Worm (Caenorhabditis elegans) whole organism, early embryonic: Measurements from ENCODE around the gene uroc-1.

Experiments
- B0310.2 ChIP-seq: sonication (generic microtip); optimal IDR thresholded peaks from 2 replicates; lab custom pipeline; 2016; ENCODE audit warnings: mild to moderate bottlenecking, missing genetic modification characterization, missing compliant biosample characterization
- F13C5.2 ChIP-seq: sonication (generic microtip); optimal IDR thresholded peaks from 2 replicates; lab custom pipeline; 2017; ENCODE audit warnings: mild to moderate bottlenecking, missing genetic modification characterization, inconsistent platforms, missing compliant biosample characterization
- aly-1 ChIP-seq: sonication (generic microtip); optimal IDR thresholded peaks from 2 replicates; lab custom pipeline; 2016; ENCODE audit warnings: missing genetic modification characterization, missing compliant biosample characterization
- ama-1 ChIP-seq: fragments of 150-350 bp; optimal IDR thresholded peaks from 2 replicates; lab custom pipeline; 2014
- ceh-13 ChIP-seq: fragments of 200-800 bp; sonication (Bioruptor generic); optimal IDR thresholded peaks from 2 replicates; lab custom pipeline; 2018; ENCODE audit warnings: mild to moderate bottlenecking, missing genetic modification characterization, missing compliant biosample characterization
- ceh-36 ChIP-seq: sonication (generic microtip); optimal IDR thresholded peaks from 2 replicates; lab custom pipeline; 2016; ENCODE audit warnings: missing genetic modification characterization, inconsistent platforms, missing compliant biosample characterization
- ets-7 ChIP-seq: sonication (generic microtip); optimal IDR thresholded peaks from 2 replicates; lab custom pipeline; 2016; ENCODE audit warnings: missing genotype, missing genetic modification characterization, missing compliant biosample characterization
- flt-1 ChIP-seq: fragments of 200-800 bp; sonication (Bioruptor generic); IDR thresholded peaks from 2 replicates; pipeline ENCODE4 v1.3.6; 2022; ENCODE audit warnings: missing genetic modification characterization, missing compliant biosample characterization
- hmbx-1 ChIP-seq: sonication (generic microtip); optimal IDR thresholded peaks from 2 replicates; lab custom pipeline; 2016; ENCODE audit warnings: mild to moderate bottlenecking, missing genetic modification characterization, missing compliant biosample characterization
- hmg-4 ChIP-seq: fragments of 200-800 bp; sonication (Bioruptor generic); optimal IDR thresholded peaks from 2 replicates; lab custom pipeline; 2018; ENCODE audit warnings: mild to moderate bottlenecking, missing genetic modification characterization, missing compliant biosample characterization
- hnd-1 ChIP-seq: sonication (generic microtip); optimal IDR thresholded peaks from 2 replicates; lab custom pipeline; 2016; ENCODE audit warnings: missing genetic modification characterization, missing compliant biosample characterization
- pes-1 ChIP-seq: fragments of 200-800 bp; sonication (Bioruptor generic); IDR thresholded peaks from 2 replicates; pipeline ENCODE4 v1.3.6; 2022; ENCODE audit warnings: missing genetic modification reagents, missing genetic modification characterization, missing compliant biosample characterization
- scrt-1 ChIP-seq: fragments of 200-800 bp; sonication (Bioruptor generic); IDR thresholded peaks from 2 replicates; pipeline ENCODE4 v1.3.6; 2022; ENCODE audit warnings: missing genetic modification characterization, missing compliant biosample characterization
- sea-1 ChIP-seq: fragments of 200-800 bp; sonication (Bioruptor generic); conservative IDR thresholded peaks from 2 replicates; pipeline ENCODE4 v1.3.6; 2022; ENCODE audit warnings: missing genetic modification characterization, missing compliant biosample characterization
- tbx-11 ChIP-seq: fragments of 200-800 bp; sonication (Bioruptor generic); IDR thresholded peaks from 2 replicates; pipeline ENCODE4 v1.3.6; 2022; ENCODE audit warnings: missing genetic modification characterization, missing compliant biosample characterization
- tbx-37 ChIP-seq: fragments of 200-800 bp; sonication (Bioruptor generic); conservative IDR thresholded peaks from 2 replicates; pipeline ENCODE4 v1.3.6; 2022; ENCODE audit warnings: missing genetic modification reagents, missing genetic modification characterization, missing compliant biosample characterization
- tra-4 ChIP-seq: sonication (generic microtip); optimal IDR thresholded peaks from 2 replicates; lab custom pipeline; 2017; ENCODE audit warnings: missing genetic modification characterization, missing compliant biosample characterization

Gene uroc-1

DNA sequence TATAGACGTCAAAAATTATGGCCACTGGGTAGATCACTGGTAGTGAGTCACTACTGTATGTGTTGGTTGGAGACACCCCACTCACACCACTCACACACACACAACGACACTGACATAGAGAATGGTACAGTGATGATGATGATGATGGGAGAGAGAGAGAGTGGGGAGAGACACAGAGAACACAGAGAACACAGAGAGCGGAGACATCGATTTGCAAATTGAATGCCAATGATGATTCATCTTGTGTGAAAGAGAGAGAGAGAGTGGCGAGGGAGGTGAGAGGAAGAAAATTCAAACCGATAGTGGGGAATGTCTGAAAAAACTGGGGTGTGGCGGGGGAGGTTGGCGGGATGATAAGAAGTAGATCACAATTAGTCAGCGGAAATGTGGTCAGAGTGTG is 52.6 kb downstream of the uroc-1 start:
- TF ChIP-seq flt-1 (GFP tag; lab: Robert Waterston, UW) (no peak), tbx-11 (GFP tag; lab: Robert Waterston, UW) (no peak), hnd-1 (tag; lab: Kevin White, UChicago) (no peak), aly-1 (tag; lab: Kevin White, UChicago) (no peak), ets-7 (tag; lab: Kevin White, UChicago) (no peak), hmbx-1 (no peak), F13C5.2 (no peak), ceh-36 (no peak), pes-1 (GFP tag; lab: Robert Waterston, UW) (no peak), tra-4 (tag; lab: Kevin White, UChicago) (no peak), B0310.2 (tag; lab: Kevin White, UChicago) (no peak), sea-1 (no peak), hmg-4 (no peak), ceh-13 (no peak), scrt-1 (GFP tag; lab: Robert Waterston, UW) (no peak), tbx-37 (GFP tag; lab: Robert Waterston, UW) (no peak), ama-1 (no peak)

DNA sequence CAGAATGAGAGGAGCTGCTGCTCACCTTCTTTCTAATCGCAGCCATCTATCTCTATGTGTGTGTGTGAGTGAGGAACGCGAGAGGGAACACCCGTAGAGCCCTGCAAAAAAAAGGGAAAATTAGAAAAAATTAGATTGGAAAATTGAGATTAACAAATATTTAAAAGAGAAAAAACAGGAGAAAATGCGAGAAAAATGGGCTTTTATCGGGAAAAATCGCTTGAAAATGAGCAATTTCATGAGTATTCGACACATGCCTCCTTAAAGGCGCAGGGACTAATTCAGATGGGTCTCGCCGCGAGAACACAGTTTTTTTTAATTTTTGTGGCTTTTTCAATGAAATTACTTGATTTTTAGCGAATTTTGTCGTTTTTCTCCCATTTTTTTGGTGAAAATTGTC is 53.6 kb downstream of the uroc-1 start, which contains the start of gene rho-1:
Gene rho-1, minus strand, starts transcription at position 101 of the 400 bp plus-strand sequence.
- no peak for TF ChIP-seq hmbx-1
- no peak for TF ChIP-seq tbx-37 (GFP tag; lab: Robert Waterston, UW)
